Worm (Caenorhabditis elegans): Measurements from ENCODE around the gene sao-1.

DNA sequence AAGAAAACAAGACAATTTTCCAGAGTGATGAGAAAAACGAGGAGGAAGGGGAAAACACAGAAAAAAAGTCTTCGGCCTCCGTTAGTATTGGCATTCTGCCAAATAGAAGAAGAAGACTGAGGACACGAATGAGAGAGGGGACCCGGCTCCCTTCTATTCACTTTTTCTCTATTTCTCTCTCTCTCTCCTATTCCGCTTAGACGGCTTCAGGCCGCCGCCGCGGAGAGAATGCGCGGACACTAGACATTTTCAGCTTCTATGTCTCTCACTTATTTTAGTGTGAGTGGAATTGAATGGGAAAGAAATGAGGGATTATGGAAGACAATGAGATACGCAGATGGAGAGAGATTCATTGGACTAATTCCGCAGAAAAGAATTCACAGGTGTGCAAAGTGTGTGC, 43.1 kb downstream of the sao-1 start:
- TF ChIP-seq ztf-11 (tag; optimal IDR thresholded peaks at IDR 0.05) (no peak), ztf-4 (tag; optimal IDR thresholded peaks at IDR 0.05) (no peak)
